Fruit fly (Drosophila melanogaster) Kc167 (cell line): ENCODE measurements around the gene CG17109.

Source experiments
- Myc ChIP-seq: fragments of >200 bp; optimal IDR thresholded peaks from 2 replicates; lab custom pipeline; 2017; ENCODE audit warnings: missing external identifiers
- Sin3A ChIP-seq: fragments of >200 bp; optimal IDR thresholded peaks from 2 replicates; lab custom pipeline; 2018; ENCODE audit warnings: missing external identifiers
- h ChIP-seq: fragments of >200 bp; optimal IDR thresholded peaks from 3 replicates; lab custom pipeline; 2018; ENCODE audit warnings: missing external identifiers
- insv ChIP-seq: fragments of >200 bp; optimal IDR thresholded peaks from 3 replicates; lab custom pipeline; 2018; ENCODE audit warnings: missing external identifiers
- psq ChIP-seq: fragments of >200 bp; optimal IDR thresholded peaks from 2 replicates; lab custom pipeline; 2017; ENCODE audit warnings: missing external identifiers
- ttk ChIP-seq: sonication (Bioruptor generic); optimal IDR thresholded peaks from 2 replicates; lab custom pipeline; 2017; ENCODE audit warnings: missing external identifiers

CG17109 gene

DNA sequence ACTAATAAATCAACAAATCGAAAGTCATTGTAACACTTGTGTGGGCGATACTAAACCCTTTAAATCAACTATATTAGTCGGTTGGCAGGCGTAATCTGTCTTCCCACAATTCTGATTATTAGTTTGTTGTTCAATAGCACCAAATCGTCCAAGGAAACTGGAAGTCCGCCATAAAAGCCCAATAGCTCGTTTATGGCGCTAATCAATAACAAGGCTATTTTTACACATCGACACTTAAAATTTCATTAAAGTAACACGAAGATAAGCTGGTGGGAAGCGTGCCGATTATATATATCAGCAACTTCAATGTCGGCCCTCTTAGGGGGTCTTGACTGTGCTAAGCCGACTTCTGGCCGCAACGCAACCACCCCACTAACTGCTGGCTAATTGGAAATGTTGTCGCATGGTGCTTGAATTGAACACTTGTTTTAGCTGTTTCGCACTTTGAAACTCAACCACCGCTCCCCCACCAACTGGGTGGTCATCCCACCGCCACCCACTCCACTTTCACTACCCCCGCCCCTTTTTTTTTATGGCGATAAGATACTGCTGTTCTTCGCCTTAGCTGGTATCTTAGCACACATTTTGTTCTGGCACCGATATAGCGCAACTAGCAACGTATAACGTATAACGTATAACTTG is 43.6 kb downstream of the CG17109 start:
- no peak for TF ChIP-seq Myc (lab: Kevin White, UChicago)
- TF ChIP-seq insv (lab: Kevin White, UChicago): no peak

dm6 chr3R:23139634-23140010 is 44.1 kb downstream of the CG17109 start:
- no peak for TF ChIP-seq ttk (lab: Kevin White, UChicago)
- TF ChIP-seq Myc (lab: Kevin White, UChicago): no peak
- TF ChIP-seq h (lab: Kevin White, UChicago): no peak
- no peak for TF ChIP-seq insv (lab: Kevin White, UChicago)
- no peak for TF ChIP-seq psq
- no peak for TF ChIP-seq Sin3A

- no peak for TF ChIP-seq insv (lab: Kevin White, UChicago)
- TF ChIP-seq ttk (lab: Kevin White, UChicago): no peak
- no peak for TF ChIP-seq h (lab: Kevin White, UChicago)
- no peak for TF ChIP-seq Myc (lab: Kevin White, UChicago)
- TF ChIP-seq Sin3A: no peak
- no peak for TF ChIP-seq psq
Measured at dm6 chr3R:23140280-23140679, 44.8 kb downstream of the CG17109 start.

dm6 chr3R:23141113-23141512 is 45.6 kb downstream of the CG17109 start:
- TF ChIP-seq Myc (lab: Kevin White, UChicago): no peak
- TF ChIP-seq Sin3A: no peak
- TF ChIP-seq ttk (lab: Kevin White, UChicago): no peak
- no peak for TF ChIP-seq h (lab: Kevin White, UChicago)
- TF ChIP-seq psq: no peak
- TF ChIP-seq insv (lab: Kevin White, UChicago): no peak

DNA sequence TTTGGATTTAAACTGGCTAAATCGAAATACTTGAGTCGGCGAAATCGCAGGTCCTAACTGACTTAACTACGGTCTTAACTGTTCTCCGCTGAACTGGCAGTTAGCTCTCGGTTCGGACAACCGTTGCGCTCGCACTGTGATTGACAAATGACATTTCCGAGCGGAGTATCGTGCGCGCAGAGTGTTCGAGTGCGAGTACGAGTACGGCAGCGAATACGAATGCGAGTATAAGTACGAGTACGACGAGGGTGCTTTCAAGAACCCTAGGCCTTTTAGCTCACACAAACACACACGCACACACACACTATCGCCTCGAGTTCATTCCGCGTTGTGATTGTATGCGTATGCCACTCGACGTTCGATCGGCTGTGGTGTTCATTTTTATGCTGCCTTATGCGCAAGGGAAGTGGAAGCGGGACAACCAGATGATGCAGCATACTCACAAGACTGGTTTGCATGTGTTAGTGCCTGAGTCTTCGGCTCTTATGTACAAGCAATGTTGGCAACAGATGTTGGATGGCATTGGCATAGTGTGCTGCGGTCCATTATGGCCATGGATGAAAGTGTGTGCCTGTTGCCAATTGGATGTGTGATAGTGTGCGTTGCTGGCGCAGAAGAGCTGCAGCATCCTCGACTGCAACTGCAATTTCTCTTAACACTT is 46.3 kb downstream of the CG17109 start, which contains the start of gene hh:
TSS of gene hh (minus strand) at position 229 of the 661 bp plus-strand sequence.
- TF ChIP-seq Sin3A: no peak
- TF ChIP-seq psq: no peak
- TF ChIP-seq Myc (lab: Kevin White, UChicago): no peak
- TF ChIP-seq insv (lab: Kevin White, UChicago): no peak
- no peak for TF ChIP-seq ttk (lab: Kevin White, UChicago)
- no peak for TF ChIP-seq h (lab: Kevin White, UChicago)

dm6 chr3R:23143440-23143839 is 48.0 kb downstream of the CG17109 start:
- TF ChIP-seq Sin3A (no peak), ttk (lab: Kevin White, UChicago) (no peak)

- TF ChIP-seq insv (lab: Kevin White, UChicago) (no peak), Sin3A (no peak), h (lab: Kevin White, UChicago) (no peak), ttk (lab: Kevin White, UChicago) (no peak), Myc (lab: Kevin White, UChicago) (no peak), psq (no peak)
Measured at dm6 chr3R:23144654-23145053, 49.2 kb downstream of the CG17109 start.

- TF ChIP-seq Myc (lab: Kevin White, UChicago): no peak
- TF ChIP-seq insv (lab: Kevin White, UChicago): no peak
- TF ChIP-seq h (lab: Kevin White, UChicago): no peak
- TF ChIP-seq ttk (lab: Kevin White, UChicago): no peak
- TF ChIP-seq psq: no peak
- no peak for TF ChIP-seq Sin3A
Measured at dm6 chr3R:23145681-23146080, 50.2 kb downstream of the CG17109 start.
